Fruit fly (Drosophila melanogaster) whole organism, embryonic: ENCODE results near the gene CG42674.
A peak's percentile ranks its signal among the peaks of the same experiment; 100 is the strongest.

ENCODE experiments used
- Ada2b ChIP-seq: fragments of 200-800 bp; sonication (Bioruptor generic); IDR thresholded peaks from 2 replicates; pipeline ENCODE4 v1.3.6; 2022; ENCODE audit warnings: missing biosample characterization, missing genetic modification characterization
- CG10267 ChIP-seq: fragments of 200-800 bp; sonication (Bioruptor generic); optimal IDR thresholded peaks from 2 replicates; lab custom pipeline; 2018; ENCODE audit warnings: missing biosample characterization, mild to moderate bottlenecking, missing genetic modification characterization, moderate library complexity
- CG11456 ChIP-seq: fragments of 200-800 bp; sonication (Bioruptor generic); IDR thresholded peaks from 3 replicates; pipeline ENCODE4 v1.3.6; 2022; ENCODE audit warnings: missing biosample characterization, missing genetic modification characterization
- CG12659 ChIP-seq: fragments of 200-800 bp; sonication (Bioruptor generic); optimal IDR thresholded peaks from 3 replicates; lab custom pipeline; 2017; ENCODE audit warnings: mild to moderate bottlenecking, missing biosample characterization, missing genetic modification reagents, missing genetic modification characterization
- CG13287 ChIP-seq: fragments of 200-800 bp; sonication (Bioruptor generic); IDR thresholded peaks from 2 replicates; pipeline ENCODE4 v1.3.6; 2022; ENCODE audit warnings: missing biosample characterization, missing genetic modification characterization; ENCODE audit not compliant: partially characterized antibody
- CG14050 ChIP-seq: fragments of 200-800 bp; sonication (Bioruptor generic); IDR thresholded peaks from 3 replicates; pipeline ENCODE4 v1.3.6; 2022; ENCODE audit warnings: missing biosample characterization, missing genetic modification characterization
- CG14710 ChIP-seq: fragments of 200-800 bp; sonication (Bioruptor generic); optimal IDR thresholded peaks from 3 replicates; lab custom pipeline; 2019; ENCODE audit warnings: missing biosample characterization, mild to moderate bottlenecking, missing genetic modification characterization, moderate library complexity
- CG15514 ChIP-seq: fragments of 200-800 bp; sonication (Bioruptor generic); optimal IDR thresholded peaks from 3 replicates; lab custom pipeline; 2017; ENCODE audit warnings: missing biosample characterization, missing genetic modification characterization, mild to moderate bottlenecking, moderate library complexity, missing genetic modification reagents
- CG17612 ChIP-seq: fragments of 200-800 bp; sonication (Bioruptor generic); IDR thresholded peaks from 2 replicates; pipeline ENCODE4 v1.3.6; 2022; ENCODE audit warnings: missing biosample characterization, missing genetic modification characterization
- CG18011 ChIP-seq: fragments of 200-800 bp; sonication (Bioruptor generic); optimal IDR thresholded peaks from 2 replicates; lab custom pipeline; 2017; ENCODE audit warnings: missing biosample characterization, missing genetic modification characterization, mild to moderate bottlenecking, moderate library complexity, missing genotype
- CG18619 ChIP-seq: fragments of 200-800 bp; sonication (Bioruptor generic); optimal IDR thresholded peaks from 3 replicates; lab custom pipeline; 2017; ENCODE audit warnings: missing biosample characterization, mild to moderate bottlenecking, missing genetic modification characterization
- CG31388 ChIP-seq: fragments of 200-800 bp; sonication (Bioruptor generic); optimal IDR thresholded peaks from 2 replicates; lab custom pipeline; 2016; ENCODE audit warnings: missing biosample characterization, missing genetic modification characterization
- CG3726 ChIP-seq: fragments of 200-800 bp; sonication (Bioruptor generic); IDR thresholded peaks from 3 replicates; pipeline ENCODE4, ENCODE4 v1.3.6; 2022; ENCODE audit warnings: missing biosample characterization, missing genetic modification characterization
- CG4617 ChIP-seq: fragments of 200-800 bp; sonication (Bioruptor generic); optimal IDR thresholded peaks from 3 replicates; lab custom pipeline; 2016; ENCODE audit warnings: missing biosample characterization, missing genetic modification characterization, borderline replicate concordance
- CG4820 ChIP-seq: fragments of 200-800 bp; sonication (Bioruptor generic); optimal IDR thresholded peaks from 3 replicates; lab custom pipeline; 2016; ENCODE audit warnings: missing biosample characterization, missing genetic modification characterization
- CG6683 ChIP-seq: fragments of 200-800 bp; sonication (Bioruptor generic); optimal IDR thresholded peaks from 2 replicates; lab custom pipeline; 2017; ENCODE audit warnings: missing biosample characterization, mild to moderate bottlenecking, missing genetic modification characterization, missing genetic modification reagents
- CG8924 ChIP-seq: fragments of 200-800 bp; optimal IDR thresholded peaks from 3 replicates; lab custom pipeline; 2019; ENCODE audit warnings: missing biosample characterization, mild to moderate bottlenecking, missing genetic modification characterization, moderate library complexity
- Dip2 ChIP-seq: fragments of 200-800 bp; sonication (Bioruptor generic); IDR thresholded peaks from 2 replicates; pipeline ENCODE4 v1.3.6; 2022; ENCODE audit warnings: missing biosample characterization, missing genetic modification characterization
- Hey ChIP-seq: fragments of 200-800 bp; sonication (Bioruptor generic); optimal IDR thresholded peaks from 3 replicates; lab custom pipeline; 2018; ENCODE audit warnings: missing biosample characterization, mild to moderate bottlenecking, missing genetic modification characterization
- MESR4 ChIP-seq: fragments of 200-800 bp; sonication (Bioruptor generic); optimal IDR thresholded peaks from 2 replicates; lab custom pipeline; 2018; ENCODE audit warnings: missing biosample characterization, mild to moderate bottlenecking, missing genetic modification characterization, moderate library complexity
- Med ChIP-seq: fragments of 200-800 bp; sonication (Bioruptor generic); peaks from one replicate; lab custom pipeline; 2016; ENCODE audit warnings: missing biosample characterization, missing genetic modification characterization, mild to moderate bottlenecking, inconsistent platforms, moderate library complexity
- Myb ChIP-seq: fragments of 200-800 bp; sonication (Bioruptor generic); optimal IDR thresholded peaks from 2 replicates; lab custom pipeline; 2016; ENCODE audit warnings: missing biosample characterization, missing genetic modification characterization
- Opbp ChIP-seq: fragments of 200-800 bp; sonication (Bioruptor generic); IDR thresholded peaks from 3 replicates; pipeline ENCODE4 v1.3.6; 2022; ENCODE audit warnings: missing biosample characterization, missing genetic modification characterization; ENCODE audit not compliant: partially characterized antibody
- Pdp1 ChIP-seq, 2 experiments: fragments of 200-800 bp; sonication (Bioruptor generic); optimal IDR thresholded peaks; 3 replicates each; lab custom pipeline; 2016; ENCODE audit warnings: missing biosample characterization in 2 of 2, missing genetic modification characterization in 2 of 2, mild to moderate bottlenecking in 1 of 2, moderate library complexity in 1 of 2
- Scr ChIP-seq: fragments of 200-800 bp; sonication (Bioruptor generic); IDR thresholded peaks from 2 replicates; pipeline ENCODE4 v1.3.6; 2022; ENCODE audit warnings: missing biosample characterization, missing genetic modification characterization; ENCODE audit not compliant: partially characterized antibody
- Sry-δ ChIP-seq: fragments of 200-800 bp; sonication (Bioruptor generic); optimal IDR thresholded peaks from 2 replicates; lab custom pipeline; 2016; ENCODE audit warnings: missing biosample characterization, missing genetic modification characterization
- Taf1 ChIP-seq: fragments of 200-800 bp; sonication (Bioruptor generic); IDR thresholded peaks from 2 replicates; pipeline ENCODE4 v1.3.6; 2022; ENCODE audit warnings: missing biosample characterization, missing genetic modification characterization
- YL-1 ChIP-seq: fragments of 200-800 bp; sonication (Bioruptor generic); optimal IDR thresholded peaks from 3 replicates; lab custom pipeline; 2017; ENCODE audit warnings: missing biosample characterization, mild to moderate bottlenecking, missing genetic modification characterization
- ase ChIP-seq: fragments of 200-800 bp; sonication (Bioruptor generic); IDR thresholded peaks from 3 replicates; pipeline ENCODE4 v1.3.6; 2022; ENCODE audit warnings: missing biosample characterization, missing genetic modification characterization
- bab2 ChIP-seq: fragments of 200-800 bp; sonication (Bioruptor generic); optimal IDR thresholded peaks from 2 replicates; lab custom pipeline; 2016; ENCODE audit warnings: missing biosample characterization, missing genetic modification characterization
- chinmo ChIP-seq: fragments of 200-800 bp; sonication (Bioruptor generic); IDR thresholded peaks from 4 replicates; pipeline ENCODE4 v1.3.6; 2022; ENCODE audit warnings: missing biosample characterization, missing genetic modification characterization; ENCODE audit not compliant: partially characterized antibody
- dm ChIP-seq: fragments of 200-800 bp; sonication (Bioruptor generic); optimal IDR thresholded peaks from 3 replicates; lab custom pipeline; 2016; ENCODE audit warnings: missing biosample characterization, missing genetic modification characterization
- dpn ChIP-seq, 2 experiments: fragments of 200-800 bp; sonication (Bioruptor generic); optimal IDR thresholded peaks; 3 replicates each; lab custom pipeline; 2016; ENCODE audit warnings: missing biosample characterization in 2 of 2, missing genetic modification characterization in 2 of 2
- grau ChIP-seq: fragments of 200-800 bp; optimal IDR thresholded peaks from 3 replicates; lab custom pipeline; 2019; ENCODE audit warnings: missing biosample characterization, mild to moderate bottlenecking, missing genetic modification characterization, moderate library complexity
- inv ChIP-seq: fragments of 200-800 bp; sonication (Bioruptor generic); IDR thresholded peaks from 2 replicates; pipeline ENCODE4 v1.3.6; 2022; ENCODE audit warnings: missing biosample characterization, missing genetic modification characterization; ENCODE audit not compliant: partially characterized antibody
- lilli ChIP-seq: fragments of 200-800 bp; sonication (Bioruptor generic); optimal IDR thresholded peaks from 3 replicates; lab custom pipeline; 2016; ENCODE audit warnings: missing biosample characterization, missing genetic modification characterization
- odd ChIP-seq: fragments of 200-800 bp; sonication (Bioruptor generic); optimal IDR thresholded peaks from 2 replicates; lab custom pipeline; 2017; ENCODE audit warnings: missing biosample characterization, mild to moderate bottlenecking, missing genetic modification characterization
- pnt ChIP-seq: fragments of 200-800 bp; sonication (Bioruptor generic); optimal IDR thresholded peaks from 3 replicates; lab custom pipeline; 2016; ENCODE audit warnings: missing biosample characterization, missing genetic modification characterization
- psq ChIP-seq: fragments of 200-800 bp; sonication (Bioruptor generic); optimal IDR thresholded peaks from 2 replicates; lab custom pipeline; 2017; ENCODE audit warnings: missing biosample characterization, missing genetic modification characterization
- pzg ChIP-seq: fragments of 200-800 bp; sonication (Bioruptor generic); optimal IDR thresholded peaks from 3 replicates; lab custom pipeline; 2018; ENCODE audit warnings: missing biosample characterization, mild to moderate bottlenecking, missing genetic modification characterization, moderate library complexity
- run ChIP-seq: fragments of 200-800 bp; sonication (Bioruptor generic); optimal IDR thresholded peaks from 3 replicates; lab custom pipeline; 2018; ENCODE audit warnings: missing biosample characterization, mild to moderate bottlenecking, missing genetic modification characterization
- sens ChIP-seq: fragments of 200-800 bp; sonication (Bioruptor generic); peaks from one replicate; lab custom pipeline; 2016; ENCODE audit warnings: missing biosample characterization, missing genetic modification characterization
- sens-2 ChIP-seq: fragments of 200-800 bp; sonication (Bioruptor generic); IDR thresholded peaks from 2 replicates; pipeline ENCODE4 v1.3.6; 2022; ENCODE audit warnings: missing biosample characterization, missing genetic modification characterization
- tx ChIP-seq: fragments of 200-800 bp; sonication (Bioruptor generic); optimal IDR thresholded peaks from 2 replicates; lab custom pipeline; 2016; ENCODE audit warnings: missing biosample characterization, missing genetic modification characterization

CG42674 gene

dm6 chr3L:20241987-20242982 is 44.2 kb upstream of the CG42674 start (continued):
- TF ChIP-seq CG18011 (no peak), CG4617 (no peak), sens-2 (GFP tag; lab: Robert Waterston, UW) (no peak), Hey (tag; lab: Kevin White, UChicago) (no peak), CG31388 (GFP tag; lab: Kevin White, UChicago) (peak; percentile 15), Opbp (GFP tag; lab: Robert Waterston, UW) (peak; percentile 62; the same call in 1 of the 3 replicates), odd (GFP tag; lab: Kevin White, UChicago) (no peak), sens (GFP tag; lab: Kevin White, UChicago) (peak; percentile 85), Ada2b (GFP tag; lab: Robert Waterston, UW) (peak; percentile 41; the same call in 1 of the 2 replicates), Taf1 (no peak), CG14710 (tag; lab: Kevin White, UChicago) (peak; percentile 48), CG11456 (GFP tag; lab: Robert Waterston, UW) (peak; percentile 74)

- TF ChIP-seq pnt (GFP tag; lab: Kevin White, UChicago) (no peak), Myb (GFP tag; lab: Kevin White, UChicago) (no peak), MESR4 (GFP tag; lab: Kevin White, UChicago) (peak; percentile 97), Dip2 (GFP tag; lab: Robert Waterston, UW) (no peak), chinmo (GFP tag; lab: Robert Waterston, UW) (0 out of 4 replicates have a peak, but pooled peaks have one; percentile 46), CG10267 (tag; lab: Kevin White, UChicago) (peak; percentile 43), CG3726 (GFP tag; lab: Robert Waterston, UW) (no peak), CG17612 (GFP tag; lab: Robert Waterston, UW) (no peak), CG4820 (GFP tag; lab: Kevin White, UChicago) (no peak), CG6683 (GFP tag; lab: Kevin White, UChicago) (no peak), CG8924 (tag; lab: Kevin White, UChicago) (peak; percentile 42), ase (GFP tag; lab: Robert Waterston, UW) (0 out of 3 replicates have a peak, but pooled peaks have one; percentile 4), grau (tag; lab: Kevin White, UChicago) (no peak), CG4617 (peak; percentile 37), Med (peak; percentile 36), lilli (GFP tag; lab: Kevin White, UChicago) (peak; percentile 25), YL-1 (peak; percentile 72), inv (GFP tag; lab: Robert Waterston, UW) (peak; percentile 32; the same call in 1 of the 2 replicates), psq (GFP tag; lab: Kevin White, UChicago) (no peak), run (tag; lab: Kevin White, UChicago) (no peak), CG13287 (peak; percentile 31), Sry-δ (GFP tag; lab: Kevin White, UChicago) (peak; percentile 21), pzg (peak; percentile 32), dpn (GFP tag; optimal IDR thresholded peaks at IDR 0.05; lab: Kevin White, UChicago) (peak in 1 of 2 experiments; percentile 2), CG14050 (GFP tag; lab: Robert Waterston, UW) (no peak), CG12659 (GFP tag; lab: Kevin White, UChicago) (peak; percentile 43), tx (GFP tag; lab: Kevin White, UChicago) (no peak), Pdp1 (GFP tag; optimal IDR thresholded peaks at IDR 0.05; lab: Kevin White, UChicago) (peak in 1 of 2 experiments; percentile 78), CG18619 (GFP tag; lab: Kevin White, UChicago) (no peak), CG15514 (GFP tag; lab: Kevin White, UChicago) (peak; percentile 98), sens (GFP tag; lab: Kevin White, UChicago) (peak; percentile 21), Scr (GFP tag; lab: Robert Waterston, UW) (peak; percentile 18; the same call in 1 of the 2 replicates), dm (GFP tag; lab: Kevin White, UChicago) (peak; percentile 18), bab2 (GFP tag; lab: Kevin White, UChicago) (peak; percentile 10)
Observed at dm6 chr3L:20241163-20241970, 43.2 kb upstream of the CG42674 start, which contains the start of the genes CG6951 and CG17233. Gene CG6951 (plus strand): TSS chr3L:20241267. Gene CG17233 (minus strand): TSS chr3L:20241903.
